Worm (Caenorhabditis elegans): ENCODE results near the gene mrps-35.

- no peak for TF ChIP-seq F13C5.2 (tag; optimal IDR thresholded peaks at IDR 0.05)
- no peak for TF ChIP-seq flt-1 (GFP tag; IDR thresholded peaks at IDR 0.05)
- TF ChIP-seq aly-1 (tag; optimal IDR thresholded peaks at IDR 0.05), result no peak
- no peak for TF ChIP-seq hmbx-1 (tag; optimal IDR thresholded peaks at IDR 0.05)
- no peak for TF ChIP-seq ceh-36 (tag; optimal IDR thresholded peaks at IDR 0.05)
- TF ChIP-seq B0310.2 (tag; optimal IDR thresholded peaks at IDR 0.05), result no peak
- no peak for TF ChIP-seq ama-1 (optimal IDR thresholded peaks at IDR 0.05)
- no peak for TF ChIP-seq pes-1 (GFP tag; IDR thresholded peaks at IDR 0.05)
- TF ChIP-seq scrt-1 (GFP tag; IDR thresholded peaks at IDR 0.05), result no peak
- TF ChIP-seq tbx-11 (GFP tag; IDR thresholded peaks at IDR 0.05), result no peak
- TF ChIP-seq sea-1 (GFP tag; conservative IDR thresholded peaks at IDR 0.05), result no peak
- TF ChIP-seq ets-7 (tag; optimal IDR thresholded peaks at IDR 0.05), result no peak
- no peak for TF ChIP-seq tbx-37 (GFP tag; conservative IDR thresholded peaks at IDR 0.05)
- no peak for TF ChIP-seq hnd-1 (tag; optimal IDR thresholded peaks at IDR 0.05)
Measured at ce11 chrV:18969590-18970105, 11.5 kb upstream of the mrps-35 start, which contains the start of gene Y39B6A.42.
